Fruit fly (Drosophila melanogaster): ENCODE results near the gene Syp.

Gene Syp

dm6 chr3R:20783714-20784435 is 27.3 kb downstream of the Syp start (continued):
- peak; percentile 71 for TF ChIP-seq esn (GFP tag; optimal IDR thresholded peaks at IDR 0.05)
- peak; percentile 24 for TF ChIP-seq cyc (GFP tag; optimal IDR thresholded peaks at IDR 0.05)
- peak; percentile 59 for TF ChIP-seq OdsH (GFP tag; optimal IDR thresholded peaks at IDR 0.05)
- TF ChIP-seq Blimp-1 (GFP tag; optimal IDR thresholded peaks at IDR 0.05) = no peak
- TF ChIP-seq Ets96B (tag; optimal IDR thresholded peaks at IDR 0.05) = peak; percentile 62
- peak; percentile 38 for TF ChIP-seq CG16779 (tag; optimal IDR thresholded peaks at IDR 0.05)
- TF ChIP-seq fkh (GFP tag; optimal IDR thresholded peaks at IDR 0.05) = no peak
- peak; percentile 62 for TF ChIP-seq achi (GFP tag; optimal IDR thresholded peaks at IDR 0.05)
- peak; percentile 55 for TF ChIP-seq CG3919 (GFP tag; optimal IDR thresholded peaks at IDR 0.05)

dm6 chr3R:20784436-20785368 is 28.2 kb downstream of the Syp start:
- TF ChIP-seq Eip78C (GFP tag) (peak; percentile 18), fd59A (GFP tag; optimal IDR thresholded peaks at IDR 0.05) (no peak), Smox (GFP tag; optimal IDR thresholded peaks at IDR 0.05) (no peak), CG8319 (GFP tag; optimal IDR thresholded peaks at IDR 0.05) (no peak), topi (GFP tag; optimal IDR thresholded peaks at IDR 0.05) (no peak), achi (GFP tag; optimal IDR thresholded peaks at IDR 0.05) (peak; percentile 44), CG1621 (tag; optimal IDR thresholded peaks at IDR 0.05) (peak; percentile 5), CG10631 (GFP tag; optimal IDR thresholded peaks at IDR 0.05) (no peak), net (GFP tag; optimal IDR thresholded peaks at IDR 0.05) (peak; percentile 27), CG6276 (GFP tag; optimal IDR thresholded peaks at IDR 0.05) (peak; percentile 47), CG9139 (GFP tag; optimal IDR thresholded peaks at IDR 0.05) (peak; percentile 62), CG6854 (GFP tag; optimal IDR thresholded peaks at IDR 0.05) (peak; percentile 47), Ets96B (tag; optimal IDR thresholded peaks at IDR 0.05) (no peak), Hr38 (GFP tag; optimal IDR thresholded peaks at IDR 0.05) (no peak), dsx (GFP tag; optimal IDR thresholded peaks at IDR 0.05; ENCODE audit: poor library complexity, severe bottlenecking) (peak; percentile 67), CG15336 (GFP tag; IDR thresholded peaks at IDR 0.05) (peak; percentile 73; the same call in 1 of the 2 replicates), CG3919 (GFP tag; optimal IDR thresholded peaks at IDR 0.05) (peak; percentile 39), Eip75B (GFP tag; optimal IDR thresholded peaks at IDR 0.05) (no peak), CG8119 (GFP tag; IDR thresholded peaks at IDR 0.05) (peak; percentile 58; the same call in 2 of the 3 replicates), cyc (GFP tag; optimal IDR thresholded peaks at IDR 0.05) (no peak), CG31627 (GFP tag; optimal IDR thresholded peaks at IDR 0.05) (no peak), Blimp-1 (GFP tag; optimal IDR thresholded peaks at IDR 0.05) (peak; percentile 67), Sox15 (GFP tag; optimal IDR thresholded peaks at IDR 0.05) (no peak), CG4318 (GFP tag; optimal IDR thresholded peaks at IDR 0.05) (no peak), CG11762 (GFP tag; optimal IDR thresholded peaks at IDR 0.05; ENCODE audit: insufficient read depth) (no peak), CG10669 (GFP tag; optimal IDR thresholded peaks at IDR 0.05) (no peak), CG3032 (tag; optimal IDR thresholded peaks at IDR 0.05) (peak; percentile 23), Sox102F (GFP tag; optimal IDR thresholded peaks at IDR 0.05) (no peak), CG16779 (tag; optimal IDR thresholded peaks at IDR 0.05) (peak; percentile 60), CG11294 (GFP tag; IDR thresholded peaks at IDR 0.05) (peak; percentile 59; the same call in 1 of the 2 replicates), dac (GFP tag; optimal IDR thresholded peaks at IDR 0.05) (no peak), spab (GFP tag; optimal IDR thresholded peaks at IDR 0.05) (no peak), CG6163 (GFP tag; IDR thresholded peaks at IDR 0.05) (peak; percentile 76), lz (GFP tag; optimal IDR thresholded peaks at IDR 0.05) (no peak), Eip93F (GFP tag; optimal IDR thresholded peaks at IDR 0.05) (no peak), svp (GFP tag) (peak; percentile 50), Sox14 (GFP tag; optimal IDR thresholded peaks at IDR 0.05) (no peak), CG11902 (GFP tag; optimal IDR thresholded peaks at IDR 0.05) (no peak), Lpt (GFP tag; optimal IDR thresholded peaks at IDR 0.05) (peak; percentile 70), pdm3 (GFP tag; optimal IDR thresholded peaks at IDR 0.05) (no peak), CG34406 (GFP tag; optimal IDR thresholded peaks at IDR 0.05) (no peak), vri (GFP tag; optimal IDR thresholded peaks at IDR 0.05) (peak; percentile 58), CG8632 (GFP tag; optimal IDR thresholded peaks at IDR 0.05) (peak; percentile 19)
